Worm (Caenorhabditis elegans): ENCODE data around the gene phf-33.

DNA sequence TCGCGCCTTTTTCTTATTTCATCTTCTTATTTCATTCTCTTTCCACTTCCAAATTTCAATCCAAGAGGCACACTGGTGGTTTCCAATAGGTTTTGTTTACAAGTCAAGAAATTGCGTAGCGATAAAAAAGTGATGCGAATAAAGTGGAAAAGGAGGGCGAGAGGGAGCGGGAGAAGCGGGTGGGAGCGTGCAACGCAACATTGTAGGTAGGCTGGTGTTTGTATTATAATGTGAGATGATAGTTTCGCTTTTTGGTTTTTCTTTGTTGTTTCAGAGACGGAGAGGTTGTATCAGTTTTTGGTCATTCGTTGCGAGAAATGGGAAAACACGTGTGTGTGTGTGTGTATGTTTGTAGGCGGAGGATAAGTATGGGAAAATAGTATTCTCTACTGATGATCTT lies 28.6 kb downstream of the phf-33 start:
- no peak for TF ChIP-seq flt-1 (GFP tag; IDR thresholded peaks at IDR 0.05)
- TF ChIP-seq klf-2 (GFP tag; conservative IDR thresholded peaks at IDR 0.05): no peak
- TF ChIP-seq cog-1 (tag; optimal IDR thresholded peaks at IDR 0.05): no peak
